Worm (Caenorhabditis elegans) whole organism, L1 larva: Measurements from ENCODE around the gene T05B9.2.

Experiments
- C16A3.4 ChIP-seq: fragments of 150-350 bp; optimal IDR thresholded peaks from 2 replicates; lab custom pipeline; 2014; ENCODE audit warnings: missing biosample characterization, missing genetic modification characterization
- Y116A8C.19 ChIP-seq: sonication (generic microtip); optimal IDR thresholded peaks from 2 replicates; lab custom pipeline; 2016; ENCODE audit warnings: missing compliant biosample characterization, missing genetic modification characterization, borderline replicate concordance
- aly-2 ChIP-seq: fragments of 150-350 bp; optimal IDR thresholded peaks from 2 replicates; lab custom pipeline; 2014; ENCODE audit warnings: missing biosample characterization, missing genetic modification characterization
- blmp-1 ChIP-seq: fragments of 150-350 bp; optimal IDR thresholded peaks from 2 replicates; lab custom pipeline; 2014; ENCODE audit warnings: missing biosample characterization, missing genetic modification characterization
- ceh-82 ChIP-seq, 3 experiments: fragments of 150-350 bp in 1 of 3; sonication (generic microtip) in 2 of 3; optimal IDR thresholded peaks; 2 replicates each; lab custom pipeline; 2014 to 2017; ENCODE audit warnings: missing biosample characterization in 3 of 3, missing genetic modification characterization in 3 of 3
- ceh-90 ChIP-seq: sonication (generic microtip); optimal IDR thresholded peaks from 2 replicates; lab custom pipeline; 2016; ENCODE audit warnings: missing genetic modification characterization, missing compliant biosample characterization
- ces-1 ChIP-seq: fragments of 150-350 bp; optimal IDR thresholded peaks from 2 replicates; lab custom pipeline; 2014; ENCODE audit warnings: missing biosample characterization, missing genetic modification reagents, missing genetic modification characterization
- dpl-1 ChIP-seq, 3 experiments: fragments of 150-350 bp in 2 of 3; sonication (generic microtip) in 1 of 3; optimal IDR thresholded peaks; 2 replicates each; lab custom pipeline; 2014 to 2017; ENCODE audit warnings: missing biosample characterization in 3 of 3, missing genetic modification characterization in 3 of 3, missing genetic modification reagents in 3 of 3
- dsc-1 ChIP-seq: sonication (generic microtip); optimal IDR thresholded peaks from 2 replicates; lab custom pipeline; 2016; ENCODE audit warnings: mild to moderate bottlenecking, missing genetic modification characterization, missing compliant biosample characterization
- efl-1 ChIP-seq, 4 experiments: fragments of 150-350 bp; optimal IDR thresholded peaks in 3 of 4; peaks in 1 of 4; 1 replicate in 1 of 4; 2 replicates in 3 of 4; lab custom pipeline; 2014; ENCODE audit warnings: missing biosample characterization in 2 of 4, missing genetic modification characterization in 2 of 4, missing genetic modification reagents in 2 of 4
- egl-13 ChIP-seq: sonication (generic microtip); optimal IDR thresholded peaks from 2 replicates; lab custom pipeline; 2016; ENCODE audit warnings: missing genotype, missing genetic modification reagents, missing genetic modification characterization, missing compliant biosample characterization
- elt-2 ChIP-seq: sonication (generic microtip); optimal IDR thresholded peaks from 2 replicates; lab custom pipeline; 2016; ENCODE audit warnings: missing genetic modification characterization, mild to moderate bottlenecking, inconsistent platforms, missing compliant biosample characterization, missing genetic modification reagents
- fkh-4 ChIP-seq: sonication (generic microtip); optimal IDR thresholded peaks from 2 replicates; lab custom pipeline; 2016; ENCODE audit warnings: missing compliant biosample characterization, missing genetic modification characterization, borderline replicate concordance
- fos-1 ChIP-seq: fragments of 150-350 bp; optimal IDR thresholded peaks from 2 replicates; lab custom pipeline; 2014; ENCODE audit warnings: missing biosample characterization, missing genetic modification characterization
- grh-1 ChIP-seq: fragments of 200-800 bp; sonication (Bioruptor generic); IDR thresholded peaks from 2 replicates; pipeline ENCODE4 v1.3.6; 2022; ENCODE audit warnings: missing genetic modification reagents, missing genetic modification characterization, missing compliant biosample characterization
- hlh-17 ChIP-seq: fragments of 200-800 bp; sonication (Bioruptor generic); optimal IDR thresholded peaks from 2 replicates; lab custom pipeline; 2018; ENCODE audit warnings: missing genetic modification characterization, mild to moderate bottlenecking, missing compliant biosample characterization, moderate library complexity, borderline replicate concordance
- irx-1 ChIP-seq: sonication (generic microtip); optimal IDR thresholded peaks from 2 replicates; lab custom pipeline; 2016; ENCODE audit warnings: missing genetic modification characterization, missing compliant biosample characterization
- jun-1 ChIP-seq: fragments of 150-350 bp; optimal IDR thresholded peaks from 2 replicates; lab custom pipeline; 2014; ENCODE audit warnings: missing biosample characterization, missing genetic modification reagents, missing genetic modification characterization
- lin-14 ChIP-seq: fragments of 200-800 bp; sonication (Bioruptor generic); optimal IDR thresholded peaks from 2 replicates; lab custom pipeline; 2018; ENCODE audit warnings: mild to moderate bottlenecking, missing genetic modification characterization, moderate library complexity, missing compliant biosample characterization
- lin-15B ChIP-seq: fragments of 150-350 bp; sonication (generic microtip); optimal IDR thresholded peaks from 3 replicates; lab custom pipeline; 2014; ENCODE audit warnings: missing biosample characterization, missing genetic modification characterization
- lin-35 ChIP-seq, 2 experiments: fragments of 150-350 bp; optimal IDR thresholded peaks; 2 replicates each; lab custom pipeline; 2014; ENCODE audit warnings: missing biosample characterization in 2 of 2, missing genetic modification characterization in 2 of 2, missing genetic modification reagents in 2 of 2
- lin-39 ChIP-seq: fragments of 150-350 bp; optimal IDR thresholded peaks from 2 replicates; lab custom pipeline; 2014; ENCODE audit warnings: missing biosample characterization, missing genetic modification reagents, missing genetic modification characterization
- lir-3 ChIP-seq: sonication (generic microtip); optimal IDR thresholded peaks from 2 replicates; lab custom pipeline; 2016; ENCODE audit warnings: mild to moderate bottlenecking, missing genetic modification characterization, moderate library complexity, missing compliant biosample characterization; ENCODE audit not compliant: poor library complexity
- lsy-2 ChIP-seq, 2 experiments: fragments of 150-350 bp; optimal IDR thresholded peaks; 2 replicates each; lab custom pipeline; 2014; ENCODE audit warnings: missing biosample characterization in 2 of 2, missing genetic modification characterization in 2 of 2
- mep-1 ChIP-seq: fragments of 150-350 bp; optimal IDR thresholded peaks from 2 replicates; lab custom pipeline; 2014; ENCODE audit warnings: missing biosample characterization, missing genetic modification characterization
- nhr-12 ChIP-seq: sonication (generic microtip); optimal IDR thresholded peaks from 2 replicates; lab custom pipeline; 2017; ENCODE audit warnings: missing biosample characterization, missing genetic modification characterization
- nhr-19 ChIP-seq: fragments of 200-800 bp; sonication (Bioruptor generic); conservative IDR thresholded peaks from 2 replicates; pipeline ENCODE4 v1.3.6; 2022; ENCODE audit warnings: missing genetic modification characterization, missing compliant biosample characterization
- nhr-20 ChIP-seq: sonication (generic microtip); optimal IDR thresholded peaks from 2 replicates; lab custom pipeline; 2016; ENCODE audit warnings: mild to moderate bottlenecking, missing genetic modification characterization, missing compliant biosample characterization
- nhr-28 ChIP-seq: fragments of 150-350 bp; optimal IDR thresholded peaks from 2 replicates; lab custom pipeline; 2014; ENCODE audit warnings: missing biosample characterization, missing genetic modification characterization
- nhr-47 ChIP-seq: sonication (generic microtip); optimal IDR thresholded peaks from 2 replicates; lab custom pipeline; 2016; ENCODE audit warnings: mild to moderate bottlenecking, missing genetic modification characterization, moderate library complexity, missing compliant biosample characterization
- nhr-71 ChIP-seq: sonication (generic microtip); optimal IDR thresholded peaks from 2 replicates; lab custom pipeline; 2016; ENCODE audit warnings: mild to moderate bottlenecking, missing genetic modification characterization, moderate library complexity, missing compliant biosample characterization
- nhr-85 ChIP-seq: sonication (generic microtip); peaks from one replicate; lab custom pipeline; 2016; ENCODE audit warnings: missing genetic modification characterization, inconsistent platforms, missing compliant biosample characterization
- nhr-90 ChIP-seq: sonication (generic microtip); optimal IDR thresholded peaks from 2 replicates; lab custom pipeline; 2016; ENCODE audit warnings: mild to moderate bottlenecking, missing genetic modification characterization, missing compliant biosample characterization; ENCODE audit not compliant: poor library complexity
- rnt-1 ChIP-seq: sonication (generic microtip); optimal IDR thresholded peaks from 2 replicates; lab custom pipeline; 2016; ENCODE audit warnings: mild to moderate bottlenecking, missing genetic modification characterization, moderate library complexity, missing compliant biosample characterization
- skn-1 ChIP-seq: fragments of 150-350 bp; optimal IDR thresholded peaks from 2 replicates; lab custom pipeline; 2014; ENCODE audit warnings: missing biosample characterization, missing genetic modification characterization
- snu-23 ChIP-seq: sonication (generic microtip); optimal IDR thresholded peaks from 2 replicates; lab custom pipeline; 2016; ENCODE audit warnings: missing genetic modification characterization, missing compliant biosample characterization
- sox-4 ChIP-seq: sonication (generic microtip); optimal IDR thresholded peaks from 2 replicates; lab custom pipeline; 2016; ENCODE audit warnings: missing genetic modification characterization, missing compliant biosample characterization
- swsn-7 ChIP-seq: sonication (generic microtip); optimal IDR thresholded peaks from 2 replicates; lab custom pipeline; 2016; ENCODE audit warnings: missing genetic modification characterization, missing compliant biosample characterization
- tbx-2 ChIP-seq: sonication (generic microtip); optimal IDR thresholded peaks from 2 replicates; lab custom pipeline; 2016; ENCODE audit warnings: missing genetic modification characterization, missing compliant biosample characterization
- unc-130 ChIP-seq: fragments of 150-350 bp; optimal IDR thresholded peaks from 2 replicates; lab custom pipeline; 2017; ENCODE audit warnings: missing biosample characterization, missing genetic modification characterization, inconsistent platforms
- unc-86 ChIP-seq: sonication (generic microtip); optimal IDR thresholded peaks from 2 replicates; lab custom pipeline; 2016; ENCODE audit warnings: missing genetic modification characterization, missing compliant biosample characterization
- xbp-1 ChIP-seq: sonication (generic microtip); optimal IDR thresholded peaks from 2 replicates; lab custom pipeline; 2016; ENCODE audit warnings: missing genetic modification characterization, missing compliant biosample characterization
- ztf-11 ChIP-seq, 2 experiments: sonication (generic microtip); optimal IDR thresholded peaks; 2 replicates each; lab custom pipeline; 2016 to 2017; ENCODE audit warnings: missing genetic modification characterization in 2 of 2, missing biosample characterization in 1 of 2, missing compliant biosample characterization in 1 of 2

T05B9.2 gene

DNA sequence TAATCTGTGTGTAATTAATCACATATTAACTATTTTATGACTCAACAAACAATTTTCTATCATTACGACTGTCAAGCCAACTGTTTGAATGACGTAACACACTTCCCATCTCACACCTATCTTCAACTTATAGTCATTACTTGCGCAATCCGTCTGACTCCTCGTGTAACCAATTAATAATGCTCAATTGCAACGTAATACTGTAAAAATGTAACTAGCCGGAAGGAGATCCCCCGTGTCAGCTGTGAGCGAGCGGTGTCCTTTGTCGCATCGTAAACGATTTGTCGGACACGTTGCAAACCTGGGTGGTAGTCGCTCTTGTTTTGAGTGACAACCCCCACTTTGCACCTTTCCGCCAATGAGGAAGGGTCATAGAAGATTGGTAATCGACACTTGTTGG is 32.5 kb downstream of the T05B9.2 start:
- TF ChIP-seq hlh-17 (no peak), fos-1 (no peak), nhr-12 (tag; lab: Kevin White, UChicago) (no peak), efl-1 (optimal IDR thresholded peaks at IDR 0.05; lab: Kevin White, UChicago) (no peak), efl-1 (GFP tag; optimal IDR thresholded peaks at IDR 0.05 in 1 of 2; lab: Kevin White, UChicago) (peak in 1 of 2 experiments; percentile 56), aly-2 (tag; lab: Kevin White, UChicago) (no peak), dpl-1 (GFP tag; optimal IDR thresholded peaks at IDR 0.05; lab: Kevin White, UChicago) (no peak)

DNA sequence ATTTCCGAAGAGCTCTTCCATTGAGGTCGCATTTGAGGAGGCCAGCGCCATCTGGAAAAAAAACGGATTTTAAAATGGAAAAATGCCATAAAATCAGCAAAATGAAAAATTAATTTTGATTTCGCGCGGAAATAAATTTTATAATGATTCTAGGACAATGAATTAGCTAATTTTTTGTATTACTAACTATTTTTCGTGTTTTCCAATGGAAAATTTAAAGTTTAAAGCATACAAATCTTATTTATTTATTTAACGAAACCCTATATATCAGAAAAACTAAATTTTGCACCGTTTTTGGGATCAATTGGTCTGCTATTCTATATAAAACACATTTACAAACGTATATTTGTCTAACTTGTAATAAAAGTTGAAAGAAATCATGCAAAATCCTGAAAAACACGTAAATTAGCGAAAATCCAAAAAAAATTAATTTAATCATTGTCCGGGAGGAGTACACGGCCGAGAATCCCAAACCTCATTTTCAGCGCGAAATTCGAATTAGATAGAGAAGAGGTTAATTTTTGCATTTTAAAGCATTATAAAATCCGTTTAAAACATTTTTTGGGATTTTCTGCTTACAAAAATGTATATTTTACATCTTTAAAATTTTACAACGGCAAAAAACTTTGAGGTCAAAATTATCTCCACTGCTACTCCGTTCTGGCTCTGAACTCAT is 34.6 kb downstream of the T05B9.2 start, which contains the start of gene C47G2.3:
Gene C47G2.3 (minus strand): TSS at position 51 of the 676 bp plus-strand sequence.
- peak; percentile 31 for TF ChIP-seq fkh-4 (tag; lab: Kevin White, UChicago)
- TF ChIP-seq unc-86 (tag; lab: Kevin White, UChicago) = no peak
- TF ChIP-seq lin-15B (tag; lab: Kevin White, UChicago) = no peak
- TF ChIP-seq swsn-7 (tag; lab: Kevin White, UChicago) = peak; percentile 27
- no peak for TF ChIP-seq jun-1 (tag; lab: Kevin White, UChicago)
- TF ChIP-seq nhr-47 (tag; lab: Kevin White, UChicago) = peak; percentile 60
- peak in 1 of 2 experiments; percentile 64 for TF ChIP-seq ztf-11 (tag; optimal IDR thresholded peaks at IDR 0.05; lab: Kevin White, UChicago)
- TF ChIP-seq Y116A8C.19 = no peak
- no peak for TF ChIP-seq C16A3.4 (tag; lab: Kevin White, UChicago)
- peak; percentile 66 for TF ChIP-seq nhr-71 (tag; lab: Kevin White, UChicago)
- TF ChIP-seq nhr-85 = peak; percentile 75
- TF ChIP-seq lin-14 = peak; percentile 4
- TF ChIP-seq ceh-90 (tag; lab: Kevin White, UChicago) = peak; percentile 75
- TF ChIP-seq tbx-2 (tag; lab: Kevin White, UChicago) = peak; percentile 37
- TF ChIP-seq nhr-28 (tag; lab: Kevin White, UChicago) = peak; percentile 7
- peak; percentile 55 for TF ChIP-seq nhr-20 (tag; lab: Kevin White, UChicago)
- peak; percentile 7 for TF ChIP-seq blmp-1
- peak; percentile 85 for TF ChIP-seq rnt-1 (tag; lab: Kevin White, UChicago)
- peak; percentile 4 for TF ChIP-seq mep-1
- TF ChIP-seq dpl-1 (GFP tag; optimal IDR thresholded peaks at IDR 0.05; lab: Kevin White, UChicago) = peak; percentile 73 to 86 (median 85)
- TF ChIP-seq nhr-90 = peak; percentile 73
- TF ChIP-seq snu-23 = peak; percentile 48
- peak; percentile 60 for TF ChIP-seq lir-3 (tag; lab: Kevin White, UChicago)
- peak; percentile 26 for TF ChIP-seq elt-2 (tag; lab: Kevin White, UChicago)
- peak; percentile 31 for TF ChIP-seq xbp-1
- TF ChIP-seq irx-1 = peak; percentile 47
- peak; percentile 52 for TF ChIP-seq nhr-19
- peak; percentile 41 for TF ChIP-seq lin-39
- TF ChIP-seq unc-130 = peak; percentile 87
- TF ChIP-seq grh-1 (GFP tag; lab: Robert Waterston, UW) = no peak
- no peak for TF ChIP-seq ces-1
- TF ChIP-seq dsc-1 (tag; lab: Kevin White, UChicago) = peak; percentile 59
- TF ChIP-seq ceh-82 (tag; optimal IDR thresholded peaks at IDR 0.05; lab: Kevin White, UChicago) = no peak
- peak; percentile 30 for TF ChIP-seq skn-1 (tag; lab: Kevin White, UChicago)
- peak; percentile 80 to 88 for TF ChIP-seq efl-1 (optimal IDR thresholded peaks at IDR 0.05; lab: Kevin White, UChicago)
- TF ChIP-seq efl-1 (GFP tag; optimal IDR thresholded peaks at IDR 0.05 in 1 of 2; lab: Kevin White, UChicago) = peak; percentile 86 to 99
- peak; percentile 35 to 49 for TF ChIP-seq lsy-2 (tag; optimal IDR thresholded peaks at IDR 0.05; lab: Kevin White, UChicago)
- TF ChIP-seq egl-13 (tag; lab: Kevin White, UChicago) = peak; percentile 46
- TF ChIP-seq lin-35 (GFP tag; optimal IDR thresholded peaks at IDR 0.05; lab: Kevin White, UChicago) = peak; percentile 54 to 90
- TF ChIP-seq fos-1 = no peak
- peak; percentile 56 for TF ChIP-seq sox-4 (tag; lab: Kevin White, UChicago)
